Worm (Caenorhabditis elegans): ENCODE data around the gene F37B12.3.
A peak's percentile ranks its signal among the peaks of the same experiment; 100 is the strongest.

Gene F37B12.3

ce11 chrII:9013341-9013740 lies 27.9 kb downstream of the F37B12.3 start:
- 0 out of 2 replicates have a peak, but pooled peaks have one; percentile 40 for TF ChIP-seq mcd-1 (GFP tag; IDR thresholded peaks at IDR 0.05)
- no peak for TF ChIP-seq dpl-1 (GFP tag; optimal IDR thresholded peaks at IDR 0.05)
- TF ChIP-seq hmg-1.2 (GFP tag; IDR thresholded peaks at IDR 0.05) = 0 out of 2 replicates have a peak, but pooled peaks have one; percentile 19
- no peak for TF ChIP-seq ekl-4 (GFP tag; IDR thresholded peaks at IDR 0.05)
- peak; percentile 93 for TF ChIP-seq zfh-2 (GFP tag; conservative IDR thresholded peaks at IDR 0.05)
- 0 out of 2 replicates have a peak, but pooled peaks have one; percentile 4 for TF ChIP-seq ztf-6 (GFP tag; IDR thresholded peaks at IDR 0.05)
- TF ChIP-seq B0019.2 (GFP tag; conservative IDR thresholded peaks at IDR 0.05) = no peak
- no peak for TF ChIP-seq xnd-1 (tag; optimal IDR thresholded peaks at IDR 0.05)
- no peak for TF ChIP-seq unc-130 (GFP tag; optimal IDR thresholded peaks at IDR 0.05)
- TF ChIP-seq egrh-3 (GFP tag; IDR thresholded peaks at IDR 0.05) = peak; percentile 38; the same call in 1 of the 2 replicates
- TF ChIP-seq ceh-27 (GFP tag; optimal IDR thresholded peaks at IDR 0.05) = peak; percentile 31
- peak; percentile 41; the same call in 1 of the 2 replicates for TF ChIP-seq dox-1 (GFP tag; IDR thresholded peaks at IDR 0.05)
- no peak for TF ChIP-seq ccch-3 (GFP tag; optimal IDR thresholded peaks at IDR 0.05)
- TF ChIP-seq K12H6.12 (tag; optimal IDR thresholded peaks at IDR 0.05) = peak; percentile 55
- peak; percentile 36 for TF ChIP-seq chd-7 (tag; optimal IDR thresholded peaks at IDR 0.05)

ce11 chrII:9010708-9011107 lies 30.5 kb downstream of the F37B12.3 start:
- no peak for TF ChIP-seq F57A8.1 (GFP tag; optimal IDR thresholded peaks at IDR 0.05)
- TF ChIP-seq zfh-2 (GFP tag; conservative IDR thresholded peaks at IDR 0.05) = 0 out of 2 replicates have a peak, but pooled peaks have one; percentile 22

- no peak for TF ChIP-seq rpc-1 (optimal IDR thresholded peaks at IDR 0.05)
- TF ChIP-seq rpc-1 (tag; optimal IDR thresholded peaks at IDR 0.05) = no peak
- TF ChIP-seq ZK185.1 (tag; optimal IDR thresholded peaks at IDR 0.05; ENCODE audit: poor library complexity, severe bottlenecking) = no peak
- TF ChIP-seq Y56A3A.18 (GFP tag; IDR thresholded peaks at IDR 0.05) = no peak
Measured at ce11 chrII:9009976-9010702, 31.1 kb downstream of the F37B12.3 start.

ce11 chrII:9007741-9008140 lies 33.5 kb downstream of the F37B12.3 start:
- TF ChIP-seq ceh-91 (GFP tag; IDR thresholded peaks at IDR 0.05) (no peak), zfh-2 (GFP tag; conservative IDR thresholded peaks at IDR 0.05) (peak; percentile 84), somi-1 (GFP tag; optimal IDR thresholded peaks at IDR 0.05) (no peak), madf-10 (tag; optimal IDR thresholded peaks at IDR 0.05) (no peak), zim-3 (tag; optimal IDR thresholded peaks at IDR 0.05) (no peak), egrh-3 (GFP tag; IDR thresholded peaks at IDR 0.05) (peak; percentile 58; the same call in 1 of the 2 replicates), ztf-18 (tag; optimal IDR thresholded peaks at IDR 0.05) (no peak), mcd-1 (GFP tag; IDR thresholded peaks at IDR 0.05) (0 out of 2 replicates have a peak, but pooled peaks have one; percentile 17)

DNA sequence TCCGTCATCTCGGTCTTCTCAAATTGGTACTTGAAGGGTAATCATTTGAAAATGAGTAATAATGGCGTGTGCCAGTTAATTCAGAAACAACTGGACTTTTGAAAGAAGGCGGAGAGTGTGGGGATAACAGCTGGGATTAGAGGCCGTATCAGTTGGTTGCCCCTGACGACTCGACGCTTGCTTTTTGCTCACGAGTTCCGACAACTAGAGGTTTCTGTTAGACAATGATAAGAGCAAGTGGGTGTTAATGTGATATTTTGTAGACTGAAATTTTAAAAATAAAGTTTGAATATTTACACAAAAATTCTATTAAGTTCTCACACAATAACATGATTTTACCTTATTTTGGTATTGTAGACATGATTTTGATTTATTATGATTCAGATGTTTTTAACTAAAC lies 36.1 kb downstream of the F37B12.3 start, which contains the start of gene F44G4.7:
Gene F44G4.7 (minus strand): TSS at position 101 of the 400 bp plus-strand sequence.
- TF ChIP-seq ceh-79 (tag; optimal IDR thresholded peaks at IDR 0.05) (no peak), tbp1 (GFP tag; optimal IDR thresholded peaks at IDR 0.05) (no peak), ztf-6 (GFP tag; IDR thresholded peaks at IDR 0.05) (no peak), mcd-1 (GFP tag; IDR thresholded peaks at IDR 0.05) (no peak), pbrm-1 (GFP tag; IDR thresholded peaks at IDR 0.05) (no peak), lsy-27 (tag; optimal IDR thresholded peaks at IDR 0.05; ENCODE audit: borderline replicate concordance, insufficient read depth) (no peak), C17E4.6 (GFP tag; IDR thresholded peaks at IDR 0.05) (no peak), madf-10 (tag; optimal IDR thresholded peaks at IDR 0.05) (no peak), F55B11.4 (tag; optimal IDR thresholded peaks at IDR 0.05; ENCODE audit: borderline replicate concordance, insufficient read depth) (no peak), gei-17 (GFP tag; optimal IDR thresholded peaks at IDR 0.05) (no peak), xnd-1 (tag; optimal IDR thresholded peaks at IDR 0.05) (no peak)
